Worm (Caenorhabditis elegans): ENCODE measurements around the gene T16G12.13.

DNA sequence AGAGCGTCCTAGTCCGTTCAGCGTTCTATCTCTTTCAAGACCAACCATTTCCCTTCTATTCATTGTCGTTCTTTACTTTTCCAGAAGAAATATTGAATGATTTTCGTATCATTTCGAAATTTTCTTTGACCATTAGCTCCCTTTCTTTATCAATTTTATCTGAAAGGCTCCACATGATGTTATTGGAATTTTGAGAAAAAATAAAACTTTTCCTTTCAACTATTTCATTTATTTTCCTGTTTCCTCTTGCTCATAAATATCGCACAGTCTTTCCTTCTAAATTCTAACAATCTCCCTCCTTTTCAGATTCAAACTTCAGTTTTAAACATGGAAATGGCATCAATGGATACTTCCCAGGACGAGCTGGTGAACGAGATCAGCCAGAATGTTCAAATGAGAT, 3.1 kb upstream of the T16G12.13 start, which contains the start of gene T16G12.4:
- TF ChIP-seq ceh-82 (tag; optimal IDR thresholded peaks at IDR 0.05): no peak
- TF ChIP-seq skn-1 (tag; optimal IDR thresholded peaks at IDR 0.05): no peak
- TF ChIP-seq unc-62 (GFP tag; optimal IDR thresholded peaks at IDR 0.05): no peak

Measured in whole organism, L2 larva.